Worm (Caenorhabditis elegans): ENCODE measurements around the gene srsx-17.

srsx-17 gene

ce11 chrV:5919887-5920286 is 7.6 kb upstream of the srsx-17 start, which contains the start of gene C04E6.12:
Gene C04E6.12 (minus strand): TSS chrV:5919987.
- no peak for TF ChIP-seq nfya-1 (tag; optimal IDR thresholded peaks at IDR 0.05; ENCODE audit: insufficient read depth)
- TF ChIP-seq snpc-4 (tag; optimal IDR thresholded peaks at IDR 0.05): no peak
- no peak for TF ChIP-seq sea-2 (GFP tag; optimal IDR thresholded peaks at IDR 0.05)
- TF ChIP-seq nhr-76 (tag; optimal IDR thresholded peaks at IDR 0.05): no peak
- TF ChIP-seq unc-39 (tag; optimal IDR thresholded peaks at IDR 0.05): no peak
- no peak for TF ChIP-seq ceh-82 (tag; optimal IDR thresholded peaks at IDR 0.05)
- TF ChIP-seq lsy-12 (tag; optimal IDR thresholded peaks at IDR 0.05): no peak
- no peak for TF ChIP-seq ZK546.5 (tag; optimal IDR thresholded peaks at IDR 0.05)
- TF ChIP-seq fkh-10 (GFP tag; optimal IDR thresholded peaks at IDR 0.05): no peak
- TF ChIP-seq unc-62 (GFP tag; optimal IDR thresholded peaks at IDR 0.05): no peak
- TF ChIP-seq zag-1 (tag; optimal IDR thresholded peaks at IDR 0.05): no peak
- TF ChIP-seq ceh-9 (tag; optimal IDR thresholded peaks at IDR 0.05): no peak

ce11 chrV:5921761-5922160 is 5.7 kb upstream of the srsx-17 start:
- TF ChIP-seq nhr-11 (tag; optimal IDR thresholded peaks at IDR 0.05) (peak; percentile 6), nhr-28 (tag; optimal IDR thresholded peaks at IDR 0.05) (no peak)

ce11 chrV:5922236-5922635 is 5.2 kb upstream of the srsx-17 start, which contains the start of gene srsx-18:
Gene srsx-18 (plus strand): TSS chrV:5922536.
- no peak for TF ChIP-seq lin-39 (tag; optimal IDR thresholded peaks at IDR 0.05)
- TF ChIP-seq unc-62 (GFP tag; optimal IDR thresholded peaks at IDR 0.05): no peak
- TF ChIP-seq daf-12 (tag; optimal IDR thresholded peaks at IDR 0.05): no peak
- TF ChIP-seq aly-2 (tag; optimal IDR thresholded peaks at IDR 0.05): no peak
- no peak for TF ChIP-seq nhr-77 (tag; optimal IDR thresholded peaks at IDR 0.05)
- no peak for TF ChIP-seq ceh-16 (tag; optimal IDR thresholded peaks at IDR 0.05)
- TF ChIP-seq egl-27 (tag; optimal IDR thresholded peaks at IDR 0.05): no peak
- no peak for TF ChIP-seq nhr-12 (tag; optimal IDR thresholded peaks at IDR 0.05)
- TF ChIP-seq elt-2 (tag; optimal IDR thresholded peaks at IDR 0.05): no peak
- TF ChIP-seq fos-1 (tag; optimal IDR thresholded peaks at IDR 0.05): no peak
- no peak for TF ChIP-seq ceh-82 (tag; optimal IDR thresholded peaks at IDR 0.05)
- no peak for TF ChIP-seq snpc-4 (tag; optimal IDR thresholded peaks at IDR 0.05)
- no peak for TF ChIP-seq ZK546.5 (tag; optimal IDR thresholded peaks at IDR 0.05)
- TF ChIP-seq ztf-4 (tag; optimal IDR thresholded peaks at IDR 0.05): no peak
- no peak for TF ChIP-seq elt-3 (tag; optimal IDR thresholded peaks at IDR 0.05)
- TF ChIP-seq mdl-1 (tag; optimal IDR thresholded peaks at IDR 0.05): no peak

- TF ChIP-seq fos-1 (tag; optimal IDR thresholded peaks at IDR 0.05) (no peak), ztf-4 (tag; optimal IDR thresholded peaks at IDR 0.05) (no peak), nhr-12 (tag; optimal IDR thresholded peaks at IDR 0.05) (no peak), unc-39 (tag; optimal IDR thresholded peaks at IDR 0.05) (no peak), nhr-11 (tag; optimal IDR thresholded peaks at IDR 0.05) (no peak), ceh-82 (tag; optimal IDR thresholded peaks at IDR 0.05) (no peak), egl-27 (tag; optimal IDR thresholded peaks at IDR 0.05) (no peak), jun-1 (tag; optimal IDR thresholded peaks at IDR 0.05) (no peak), ceh-16 (tag; optimal IDR thresholded peaks at IDR 0.05) (no peak), unc-62 (GFP tag; optimal IDR thresholded peaks at IDR 0.05) (no peak), pqm-1 (tag; optimal IDR thresholded peaks at IDR 0.05) (no peak)
These were observed 559 bp downstream of the srsx-17 start for ce11 chrV:5928006-5928405.

ce11 chrV:5930588-5930987 is 3.1 kb downstream of the srsx-17 start, which contains the start of gene galt-1:
Gene galt-1 (plus strand): TSS chrV:5930905.
- TF ChIP-seq fkh-10 (GFP tag; optimal IDR thresholded peaks at IDR 0.05) (no peak), nhr-23 (tag; optimal IDR thresholded peaks at IDR 0.05) (no peak), sea-2 (GFP tag; optimal IDR thresholded peaks at IDR 0.05) (no peak), ama-1 (optimal IDR thresholded peaks at IDR 0.05) (no peak), nhr-25 (tag; optimal IDR thresholded peaks at IDR 0.05) (no peak), skn-1 (tag; optimal IDR thresholded peaks at IDR 0.05) (no peak), ceh-28 (tag; optimal IDR thresholded peaks at IDR 0.05) (no peak), tbx-2 (tag; optimal IDR thresholded peaks at IDR 0.05) (no peak), ztf-4 (tag; optimal IDR thresholded peaks at IDR 0.05) (no peak), hmg-11 (tag; optimal IDR thresholded peaks at IDR 0.05) (no peak), lin-39 (tag; optimal IDR thresholded peaks at IDR 0.05) (no peak), lsy-12 (tag; optimal IDR thresholded peaks at IDR 0.05) (no peak), pqm-1 (tag; optimal IDR thresholded peaks at IDR 0.05) (peak; percentile 34), nhr-11 (tag; optimal IDR thresholded peaks at IDR 0.05) (no peak), elt-3 (tag; optimal IDR thresholded peaks at IDR 0.05) (no peak), R02D3.7 (tag; optimal IDR thresholded peaks at IDR 0.05) (no peak), ceh-9 (tag; optimal IDR thresholded peaks at IDR 0.05) (no peak), elt-2 (tag; optimal IDR thresholded peaks at IDR 0.05) (peak; percentile 77), aly-2 (tag; optimal IDR thresholded peaks at IDR 0.05) (no peak), nhr-77 (tag; optimal IDR thresholded peaks at IDR 0.05) (no peak), nhr-237 (tag; optimal IDR thresholded peaks at IDR 0.05) (no peak), pha-4 (tag; optimal IDR thresholded peaks at IDR 0.05) (peak; percentile 15)
